Worm (Caenorhabditis elegans) whole organism, L4 larva: ENCODE measurements around the gene sec-16A.1.

Source experiments
- F26F4.8 ChIP-seq: fragments of 200-800 bp; sonication (Bioruptor generic); conservative IDR thresholded peaks from 2 replicates; pipeline ENCODE4 v1.3.6; 2022; ENCODE audit warnings: missing genetic modification characterization, missing compliant biosample characterization
- F49E8.2 ChIP-seq: sonication (generic microtip); optimal IDR thresholded peaks from 2 replicates; lab custom pipeline; 2016; ENCODE audit warnings: missing compliant biosample characterization, mild to moderate bottlenecking, missing genetic modification characterization, borderline replicate concordance
- T26A8.4 ChIP-seq: fragments of 200-800 bp; sonication (Bioruptor generic); IDR thresholded peaks from 2 replicates; pipeline ENCODE4 v1.3.6; 2022; ENCODE audit warnings: missing genetic modification characterization, missing compliant biosample characterization
- Y105C5A.15 ChIP-seq: fragments of 200-800 bp; sonication (Bioruptor generic); IDR thresholded peaks from 2 replicates; pipeline ENCODE4 v1.3.6; 2022; ENCODE audit warnings: missing genetic modification characterization, missing compliant biosample characterization
- Y48G9A.11 ChIP-seq: fragments of 200-800 bp; sonication (Bioruptor generic); IDR thresholded peaks from 2 replicates; pipeline ENCODE4 v1.3.6; 2022; ENCODE audit warnings: missing genetic modification reagents, missing genetic modification characterization, missing compliant biosample characterization
- Y5F2A.4 ChIP-seq: fragments of 200-800 bp; sonication (Bioruptor generic); optimal IDR thresholded peaks from 2 replicates; lab custom pipeline; 2018; ENCODE audit warnings: mild to moderate bottlenecking, missing genetic modification characterization, missing compliant biosample characterization
- aha-1 ChIP-seq: fragments of 150-350 bp; peaks from one replicate; lab custom pipeline; 2014; ENCODE audit warnings: missing biosample characterization, missing genetic modification characterization
- ceh-32 ChIP-seq: sonication (generic microtip); optimal IDR thresholded peaks from 2 replicates; lab custom pipeline; 2016; ENCODE audit warnings: mild to moderate bottlenecking, missing genetic modification characterization, missing compliant biosample characterization; ENCODE audit not compliant: poor library complexity
- ceh-82 ChIP-seq: sonication (generic microtip); optimal IDR thresholded peaks from 2 replicates; lab custom pipeline; 2017; ENCODE audit warnings: missing biosample characterization, missing genetic modification characterization
- dmd-8 ChIP-seq: fragments of 200-800 bp; sonication (Bioruptor generic); IDR thresholded peaks from 2 replicates; pipeline ENCODE4 v1.3.6; 2022; ENCODE audit warnings: missing genetic modification characterization, missing compliant biosample characterization
- dpl-1 ChIP-seq: fragments of 150-350 bp; optimal IDR thresholded peaks from 2 replicates; lab custom pipeline; 2014; ENCODE audit warnings: missing biosample characterization, missing genetic modification reagents, missing genetic modification characterization
- egl-43 ChIP-seq: fragments of 200-800 bp; sonication (Bioruptor generic); IDR thresholded peaks from 2 replicates; pipeline ENCODE4 v1.3.6; 2022; ENCODE audit warnings: missing genetic modification reagents, missing genetic modification characterization, missing compliant biosample characterization
- hlh-11 ChIP-seq: fragments of 200-800 bp; sonication (Bioruptor generic); optimal IDR thresholded peaks from 2 replicates; lab custom pipeline; 2018; ENCODE audit warnings: mild to moderate bottlenecking, missing genetic modification characterization, missing compliant biosample characterization
- hmg-1.1 ChIP-seq: fragments of 200-800 bp; sonication (Bioruptor generic); IDR thresholded peaks from 2 replicates; pipeline ENCODE4 v1.3.6; 2022; ENCODE audit warnings: missing genetic modification reagents, missing genetic modification characterization, missing compliant biosample characterization
- lin-29 ChIP-seq: fragments of 200-800 bp; sonication (Bioruptor generic); IDR thresholded peaks from 2 replicates; pipeline ENCODE4 v1.3.6; 2022; ENCODE audit warnings: missing genetic modification reagents, missing genetic modification characterization, missing compliant biosample characterization
- lsy-2 ChIP-seq, 2 experiments: fragments of 150-350 bp in 1 of 2; sonication (generic microtip) in 1 of 2; optimal IDR thresholded peaks; 2 replicates each; lab custom pipeline; 2014 to 2017; ENCODE audit warnings: missing biosample characterization in 2 of 2, missing genetic modification characterization in 2 of 2
- madf-9 ChIP-seq: fragments of 200-800 bp; sonication (Bioruptor generic); conservative IDR thresholded peaks from 2 replicates; pipeline ENCODE4 v1.3.6; 2022; ENCODE audit warnings: missing genetic modification reagents, missing genetic modification characterization, missing compliant biosample characterization
- mdl-1 ChIP-seq, 2 experiments: fragments of 150-350 bp in 1 of 2; sonication (generic microtip) in 1 of 2; optimal IDR thresholded peaks; 2 replicates each; lab custom pipeline; 2014 to 2017; ENCODE audit warnings: missing biosample characterization in 2 of 2, missing genetic modification characterization in 2 of 2
- mep-1 ChIP-seq: fragments of 150-350 bp; sonication (generic microtip); optimal IDR thresholded peaks from 3 replicates; lab custom pipeline; 2014; ENCODE audit warnings: missing biosample characterization, missing genetic modification characterization
- mes-2 ChIP-seq: sonication (generic microtip); optimal IDR thresholded peaks from 2 replicates; lab custom pipeline; 2016; ENCODE audit warnings: missing genotype, mild to moderate bottlenecking, missing genetic modification characterization, missing compliant biosample characterization; ENCODE audit not compliant: poor library complexity, severe bottlenecking
- nhr-10 ChIP-seq: fragments of 150-350 bp; optimal IDR thresholded peaks from 2 replicates; lab custom pipeline; 2014; ENCODE audit warnings: missing biosample characterization, missing genetic modification characterization
- nhr-11 ChIP-seq: fragments of 150-350 bp; optimal IDR thresholded peaks from 2 replicates; lab custom pipeline; 2014; ENCODE audit warnings: missing biosample characterization, missing genetic modification characterization
- nhr-28 ChIP-seq: fragments of 150-350 bp; optimal IDR thresholded peaks from 2 replicates; lab custom pipeline; 2014; ENCODE audit warnings: missing biosample characterization, missing genetic modification characterization
- nhr-48 ChIP-seq: sonication (generic microtip); optimal IDR thresholded peaks from 2 replicates; lab custom pipeline; 2016; ENCODE audit warnings: mild to moderate bottlenecking, missing genetic modification characterization, missing compliant biosample characterization
- nhr-77 ChIP-seq: fragments of 150-350 bp; optimal IDR thresholded peaks from 2 replicates; lab custom pipeline; 2014; ENCODE audit warnings: missing biosample characterization, missing genetic modification characterization
- pha-4 ChIP-seq, 2 experiments: fragments of 150-350 bp in 1 of 2; fragments of 200-800 bp in 1 of 2; sonication (Bioruptor generic) in 1 of 2; IDR thresholded peaks in 1 of 2; optimal IDR thresholded peaks in 1 of 2; 2 replicates each; pipeline versions ENCODE4 v1.3.6 to Lab custom; 2014 to 2022; ENCODE audit warnings: missing genetic modification characterization in 2 of 2, missing genetic modification reagents in 2 of 2, missing biosample characterization in 1 of 2, missing compliant biosample characterization in 1 of 2
- php-3 ChIP-seq: fragments of 200-800 bp; sonication (Bioruptor generic); IDR thresholded peaks from 2 replicates; pipeline ENCODE4 v1.3.6; 2022; ENCODE audit warnings: missing genetic modification reagents, missing genetic modification characterization, missing compliant biosample characterization
- pqm-1 ChIP-seq: sonication (generic microtip); optimal IDR thresholded peaks from 2 replicates; lab custom pipeline; 2017; ENCODE audit warnings: missing biosample characterization, missing genetic modification characterization
- rbr-2 ChIP-seq: sonication (generic microtip); optimal IDR thresholded peaks from 2 replicates; lab custom pipeline; 2016; ENCODE audit warnings: missing genotype, missing genetic modification characterization, missing compliant biosample characterization
- saeg-2 ChIP-seq: fragments of 200-800 bp; sonication (Bioruptor generic); IDR thresholded peaks from 2 replicates; pipeline ENCODE4 v1.3.6; 2022; ENCODE audit warnings: missing genetic modification reagents, missing genetic modification characterization, missing compliant biosample characterization
- spr-3 ChIP-seq: fragments of 200-800 bp; sonication (Bioruptor generic); optimal IDR thresholded peaks from 2 replicates; lab custom pipeline; 2018; ENCODE audit warnings: mild to moderate bottlenecking, missing genetic modification characterization, missing compliant biosample characterization
- tra-1 ChIP-seq: fragments of 200-800 bp; sonication (Bioruptor generic); IDR thresholded peaks from 2 replicates; pipeline ENCODE4 v1.3.6; 2022; ENCODE audit warnings: missing genetic modification reagents, missing genetic modification characterization, missing compliant biosample characterization
- unc-130 ChIP-seq: sonication (generic microtip); optimal IDR thresholded peaks from 2 replicates; lab custom pipeline; 2016; ENCODE audit warnings: missing genetic modification reagents, missing genetic modification characterization, missing compliant biosample characterization
- unc-39 ChIP-seq: sonication (generic microtip); optimal IDR thresholded peaks from 2 replicates; lab custom pipeline; 2017; ENCODE audit warnings: missing biosample characterization, missing genetic modification characterization
- unc-62 ChIP-seq, 3 experiments: fragments of 150-350 bp in 1 of 3; sonication (generic microtip); optimal IDR thresholded peaks in 2 of 3; peaks in 1 of 3; 1 replicate in 1 of 3; 2 replicates in 2 of 3; lab custom pipeline; 2014 to 2017; ENCODE audit warnings: missing biosample characterization in 3 of 3, missing genetic modification characterization in 3 of 3, missing genetic modification reagents in 3 of 3, missing genotype in 1 of 3
- zfp-3 ChIP-seq: fragments of 200-800 bp; sonication (Bioruptor generic); conservative IDR thresholded peaks from 2 replicates; pipeline ENCODE4 v1.3.6; 2022; ENCODE audit warnings: missing genetic modification reagents, missing genetic modification characterization, missing compliant biosample characterization
- zip-2 ChIP-seq: fragments of 150-350 bp; optimal IDR thresholded peaks from 2 replicates; lab custom pipeline; 2014; ENCODE audit warnings: missing biosample characterization, missing genetic modification characterization

Gene sec-16A.1

DNA sequence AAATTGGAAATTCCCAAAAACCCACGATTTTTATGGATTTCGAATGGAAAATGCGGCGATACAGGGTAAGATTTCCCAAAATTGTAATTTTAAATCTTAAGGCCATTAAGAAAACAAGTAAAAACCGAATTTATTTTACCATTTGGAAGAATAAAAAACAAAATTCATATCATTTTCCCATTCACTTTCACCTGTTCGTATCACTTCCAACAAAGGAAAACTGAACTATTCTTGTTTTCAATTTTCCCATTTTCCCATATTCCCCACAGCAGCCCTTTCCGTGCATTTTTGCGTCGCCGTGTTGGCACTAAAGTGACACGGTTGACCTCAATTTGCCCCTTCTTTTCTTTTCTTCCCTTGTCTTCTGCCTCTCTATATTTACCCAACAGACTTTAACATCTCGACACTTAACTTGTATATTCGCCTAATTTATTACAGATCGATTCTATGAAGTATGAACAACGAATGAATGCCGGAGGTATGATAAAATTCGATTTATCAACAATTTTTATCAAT, at the start of gene sec-16A.1:
sec-16A.1 (plus strand) TSS at position 51 of the 516 bp plus-strand sequence.
- TF ChIP-seq unc-130 (no peak), hmg-1.1 (GFP tag; lab: Robert Waterston, UW) (0 out of 2 replicates have a peak, but pooled peaks have one; percentile 24), madf-9 (GFP tag; lab: Robert Waterston, UW) (no peak), php-3 (no peak), mes-2 (peak; percentile 75), zfp-3 (no peak), pha-4 (GFP tag; IDR thresholded peaks at IDR 0.05; lab: Robert Waterston, UW) (no peak), pha-4 (tag; optimal IDR thresholded peaks at IDR 0.05; lab: Kevin White, UChicago) (peak; percentile 60), nhr-11 (tag; lab: Kevin White, UChicago) (no peak), Y105C5A.15 (GFP tag; lab: Robert Waterston, UW) (no peak), dmd-8 (no peak), aha-1 (tag; lab: Kevin White, UChicago) (peak; percentile 44), nhr-28 (tag; lab: Kevin White, UChicago) (peak; percentile 4), unc-62 (GFP tag; optimal IDR thresholded peaks at IDR 0.05 in 1 of 2; lab: Kevin White, UChicago) (peak in 1 of 2 experiments; percentile 93), unc-62 (tag; optimal IDR thresholded peaks at IDR 0.05; lab: Kevin White, UChicago) (no peak), Y5F2A.4 (GFP tag; lab: Kevin White, UChicago) (no peak), dpl-1 (GFP tag; lab: Kevin White, UChicago) (peak; percentile 41), nhr-10 (tag; lab: Kevin White, UChicago) (no peak)

ce11 chrIII:9077708-9078107, 47.9 kb upstream of the sec-16A.1 start, which contains the start of gene F02A9.1:
Gene F02A9.1, minus strand, starts transcription at chrIII:9077808.
- no peak for TF ChIP-seq egl-43 (GFP tag; lab: Robert Waterston, UW)
- TF ChIP-seq rbr-2 (tag; lab: Kevin White, UChicago) = no peak
- TF ChIP-seq F49E8.2 = no peak
- TF ChIP-seq zip-2 (tag; lab: Kevin White, UChicago) = no peak
- no peak for TF ChIP-seq mes-2
- TF ChIP-seq nhr-48 (tag; lab: Kevin White, UChicago) = no peak
- TF ChIP-seq nhr-28 (tag; lab: Kevin White, UChicago) = no peak
- TF ChIP-seq saeg-2 (GFP tag; lab: Robert Waterston, UW) = no peak
- TF ChIP-seq Y48G9A.11 (GFP tag; lab: Robert Waterston, UW) = no peak
- no peak for TF ChIP-seq pqm-1 (tag; lab: Kevin White, UChicago)
- TF ChIP-seq ceh-82 = no peak
- TF ChIP-seq tra-1 (GFP tag; lab: Robert Waterston, UW) = no peak
- no peak for TF ChIP-seq lin-29 (GFP tag; lab: Robert Waterston, UW)
- no peak for TF ChIP-seq unc-39 (tag; lab: Kevin White, UChicago)
- TF ChIP-seq hlh-11 = no peak
- TF ChIP-seq spr-3 (GFP tag; lab: Kevin White, UChicago) = no peak
- TF ChIP-seq F26F4.8 (GFP tag; lab: Robert Waterston, UW) = no peak
- no peak for TF ChIP-seq dmd-8
- TF ChIP-seq ceh-32 (tag; lab: Kevin White, UChicago) = no peak

DNA sequence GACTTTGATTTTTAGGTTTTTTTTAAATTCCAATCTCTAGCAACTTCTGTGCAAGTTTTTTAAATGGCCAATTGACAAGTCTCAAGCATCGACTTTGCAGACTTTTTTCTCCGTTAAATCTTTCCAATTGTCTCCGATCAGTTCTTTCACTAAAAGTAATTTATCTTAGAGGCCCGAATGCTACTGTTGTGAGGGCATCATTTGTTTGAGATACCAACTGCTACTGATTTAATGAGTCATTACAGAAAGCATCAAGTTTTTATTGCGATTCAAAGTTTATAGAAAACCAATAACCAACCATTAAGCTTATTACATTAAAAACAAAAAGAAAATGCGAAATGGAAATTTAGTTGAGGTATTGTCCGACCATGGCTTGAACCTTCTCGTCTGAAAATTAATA, 45.5 kb upstream of the sec-16A.1 start:
- TF ChIP-seq aha-1 (tag; lab: Kevin White, UChicago) (peak; percentile 22), T26A8.4 (GFP tag; lab: Robert Waterston, UW) (no peak)
- TF ChIP-seq, all 104 proteins: peak for 1

ce11 chrIII:9081055-9081454, 44.6 kb upstream of the sec-16A.1 start, which contains the start of gene far-1:
Gene far-1, minus strand, starts transcription at chrIII:9081179.
- no peak for TF ChIP-seq mep-1
- TF ChIP-seq lsy-2 (tag; optimal IDR thresholded peaks at IDR 0.05; lab: Kevin White, UChicago) = no peak
- no peak for TF ChIP-seq mdl-1 (tag; optimal IDR thresholded peaks at IDR 0.05; lab: Kevin White, UChicago)
- peak in 1 of 2 experiments; percentile 48 for TF ChIP-seq unc-62 (GFP tag; optimal IDR thresholded peaks at IDR 0.05 in 1 of 2; lab: Kevin White, UChicago)
- TF ChIP-seq unc-62 (tag; optimal IDR thresholded peaks at IDR 0.05; lab: Kevin White, UChicago) = no peak
- TF ChIP-seq nhr-77 = no peak
- no peak for TF ChIP-seq nhr-11 (tag; lab: Kevin White, UChicago)
